Worm (Caenorhabditis elegans) whole organism, L3 larva: Measurements from ENCODE around the gene C10G8.3.
A peak's percentile ranks its signal among the peaks of the same experiment; 100 is the strongest.

Experiments used
- ZK546.5 ChIP-seq: sonication (generic microtip); optimal IDR thresholded peaks from 2 replicates; lab custom pipeline; 2017; ENCODE audit warnings: missing biosample characterization, missing genetic modification characterization
- aly-2 ChIP-seq: fragments of 150-350 bp; optimal IDR thresholded peaks from 2 replicates; lab custom pipeline; 2014; ENCODE audit warnings: missing biosample characterization, missing genetic modification characterization
- ama-1 ChIP-seq: fragments of 150-350 bp; optimal IDR thresholded peaks from 2 replicates; lab custom pipeline; 2018
- ceh-16 ChIP-seq: sonication (generic microtip); optimal IDR thresholded peaks from 2 replicates; lab custom pipeline; 2017; ENCODE audit warnings: missing biosample characterization, missing genetic modification characterization
- ceh-28 ChIP-seq: fragments of 150-350 bp; optimal IDR thresholded peaks from 2 replicates; lab custom pipeline; 2014; ENCODE audit warnings: missing biosample characterization, missing genetic modification reagents, missing genetic modification characterization
- ceh-9 ChIP-seq: sonication (generic microtip); optimal IDR thresholded peaks from 2 replicates; lab custom pipeline; 2018; ENCODE audit warnings: missing biosample characterization, missing genetic modification characterization
- daf-12 ChIP-seq: fragments of 150-350 bp; optimal IDR thresholded peaks from 2 replicates; lab custom pipeline; 2014; ENCODE audit warnings: missing biosample characterization, missing genetic modification reagents, missing genetic modification characterization
- egl-27 ChIP-seq: sonication (generic microtip); optimal IDR thresholded peaks from 4 replicates; lab custom pipeline; 2017; ENCODE audit warnings: missing biosample characterization, missing genetic modification reagents, missing genetic modification characterization
- egl-5 ChIP-seq: fragments of 150-350 bp; optimal IDR thresholded peaks from 2 replicates; lab custom pipeline; 2017; ENCODE audit warnings: missing biosample characterization, missing genetic modification reagents, missing genetic modification characterization, inconsistent platforms
- elt-2 ChIP-seq: sonication (generic microtip); optimal IDR thresholded peaks from 2 replicates; lab custom pipeline; 2016; ENCODE audit warnings: missing genetic modification reagents, mild to moderate bottlenecking, missing genetic modification characterization, missing compliant biosample characterization
- fkh-10 ChIP-seq: sonication (generic microtip); optimal IDR thresholded peaks from 2 replicates; lab custom pipeline; 2017; ENCODE audit warnings: missing biosample characterization, missing genetic modification reagents, missing genetic modification characterization
- fkh-2 ChIP-seq: fragments of 150-350 bp; optimal IDR thresholded peaks from 2 replicates; lab custom pipeline; 2014; ENCODE audit warnings: missing biosample characterization, missing genetic modification reagents, missing genetic modification characterization
- hmg-11 ChIP-seq: sonication (generic microtip); optimal IDR thresholded peaks from 2 replicates; lab custom pipeline; 2016; ENCODE audit warnings: missing genetic modification characterization, missing compliant biosample characterization
- lin-15B ChIP-seq: fragments of 150-350 bp; optimal IDR thresholded peaks from 2 replicates; lab custom pipeline; 2014; ENCODE audit warnings: missing biosample characterization, missing genetic modification characterization
- lin-39 ChIP-seq: fragments of 150-350 bp; optimal IDR thresholded peaks from 2 replicates; lab custom pipeline; 2018; ENCODE audit warnings: missing biosample characterization, missing genetic modification reagents, missing genetic modification characterization
- mdl-1 ChIP-seq: fragments of 150-350 bp; optimal IDR thresholded peaks from 2 replicates; lab custom pipeline; 2014; ENCODE audit warnings: missing biosample characterization, missing genetic modification characterization
- mml-1 ChIP-seq: fragments of 150-350 bp; sonication (generic microtip); optimal IDR thresholded peaks from 3 replicates; lab custom pipeline; 2014; ENCODE audit warnings: missing biosample characterization, missing genetic modification characterization
- nfya-1 ChIP-seq: sonication (generic microtip); optimal IDR thresholded peaks from 2 replicates; lab custom pipeline; 2017; ENCODE audit warnings: missing genetic modification characterization, mild to moderate bottlenecking, missing compliant biosample characterization, antibody characterized with exemption, moderate library complexity; ENCODE audit not compliant: insufficient read depth
- nhr-11 ChIP-seq: fragments of 150-350 bp; optimal IDR thresholded peaks from 2 replicates; lab custom pipeline; 2014; ENCODE audit warnings: missing biosample characterization, missing genetic modification characterization
- nhr-12 ChIP-seq: fragments of 150-350 bp; optimal IDR thresholded peaks from 2 replicates; lab custom pipeline; 2014; ENCODE audit warnings: missing biosample characterization, missing genetic modification characterization
- nhr-23 ChIP-seq: fragments of 150-350 bp; optimal IDR thresholded peaks from 2 replicates; lab custom pipeline; 2014; ENCODE audit warnings: missing biosample characterization, missing genetic modification reagents, missing genetic modification characterization
- nhr-237 ChIP-seq: fragments of 150-350 bp; optimal IDR thresholded peaks from 2 replicates; lab custom pipeline; 2014; ENCODE audit warnings: missing biosample characterization, missing genetic modification characterization
- nhr-25 ChIP-seq: sonication (generic microtip); optimal IDR thresholded peaks from 2 replicates; lab custom pipeline; 2017; ENCODE audit warnings: missing biosample characterization, missing genetic modification characterization
- nhr-28 ChIP-seq: fragments of 150-350 bp; optimal IDR thresholded peaks from 2 replicates; lab custom pipeline; 2014; ENCODE audit warnings: missing biosample characterization, missing genetic modification characterization
- nhr-43 ChIP-seq: sonication (generic microtip); optimal IDR thresholded peaks from 2 replicates; lab custom pipeline; 2016; ENCODE audit warnings: mild to moderate bottlenecking, missing genetic modification characterization, missing compliant biosample characterization; ENCODE audit not compliant: poor library complexity, severe bottlenecking
- nhr-67 ChIP-seq: fragments of 150-350 bp; optimal IDR thresholded peaks from 2 replicates; lab custom pipeline; 2014; ENCODE audit warnings: missing biosample characterization, missing genetic modification characterization
- pha-4 ChIP-seq: fragments of 150-350 bp; optimal IDR thresholded peaks from 2 replicates; lab custom pipeline; 2014; ENCODE audit warnings: missing biosample characterization, missing genetic modification reagents, missing genetic modification characterization
- pqm-1 ChIP-seq: fragments of 150-350 bp; optimal IDR thresholded peaks from 2 replicates; lab custom pipeline; 2017; ENCODE audit warnings: missing biosample characterization, missing genetic modification characterization, inconsistent platforms
- sea-2 ChIP-seq: fragments of 150-350 bp; sonication (generic microtip); optimal IDR thresholded peaks from 4 replicates; lab custom pipeline; 2014; ENCODE audit warnings: missing biosample characterization, missing genetic modification reagents, missing genetic modification characterization
- skn-1 ChIP-seq: fragments of 150-350 bp; optimal IDR thresholded peaks from 2 replicates; lab custom pipeline; 2014; ENCODE audit warnings: missing biosample characterization, missing genetic modification characterization
- snpc-4 ChIP-seq: fragments of 150-350 bp; optimal IDR thresholded peaks from 2 replicates; lab custom pipeline; 2014; ENCODE audit warnings: missing biosample characterization, missing genetic modification characterization
- tbx-2 ChIP-seq: sonication (generic microtip); optimal IDR thresholded peaks from 2 replicates; lab custom pipeline; 2016; ENCODE audit warnings: mild to moderate bottlenecking, missing genetic modification characterization, missing compliant biosample characterization
- unc-39 ChIP-seq: sonication (generic microtip); optimal IDR thresholded peaks from 4 replicates; lab custom pipeline; 2017; ENCODE audit warnings: missing biosample characterization, missing genetic modification characterization
- unc-62 ChIP-seq: fragments of 150-350 bp; sonication (generic microtip); optimal IDR thresholded peaks from 4 replicates; lab custom pipeline; 2014; ENCODE audit warnings: missing biosample characterization, missing genetic modification reagents, missing genetic modification characterization
- zag-1 ChIP-seq: fragments of 150-350 bp; optimal IDR thresholded peaks from 2 replicates; lab custom pipeline; 2014; ENCODE audit warnings: missing biosample characterization, missing genetic modification characterization
- ztf-11 ChIP-seq: fragments of 150-350 bp; optimal IDR thresholded peaks from 2 replicates; lab custom pipeline; 2014; ENCODE audit warnings: missing biosample characterization, missing genetic modification characterization
- ztf-4 ChIP-seq: fragments of 150-350 bp; optimal IDR thresholded peaks from 2 replicates; lab custom pipeline; 2014; ENCODE audit warnings: missing biosample characterization, missing genetic modification characterization

Gene C10G8.3

ce11 chrV:5295940-5296339 lies 16.6 kb upstream of the C10G8.3 start:
- no peak for TF ChIP-seq nhr-11 (tag; lab: Kevin White, UChicago)
- no peak for TF ChIP-seq nhr-25
- TF ChIP-seq nhr-237 (tag; lab: Kevin White, UChicago): no peak
- no peak for TF ChIP-seq pqm-1 (tag; lab: Kevin White, UChicago)
- no peak for TF ChIP-seq ztf-11 (tag; lab: Kevin White, UChicago)
- no peak for TF ChIP-seq hmg-11 (tag; lab: Kevin White, UChicago)
- no peak for TF ChIP-seq aly-2 (tag; lab: Kevin White, UChicago)
- TF ChIP-seq zag-1: no peak
- no peak for TF ChIP-seq nhr-23
- TF ChIP-seq lin-39: peak; percentile 28
- no peak for TF ChIP-seq fkh-10 (GFP tag; lab: Kevin White, UChicago)
- peak; percentile 30 for TF ChIP-seq egl-5
- TF ChIP-seq lin-15B (tag; lab: Kevin White, UChicago): no peak
- no peak for TF ChIP-seq nhr-67 (tag; lab: Kevin White, UChicago)
- TF ChIP-seq elt-2: no peak
- no peak for TF ChIP-seq skn-1 (tag; lab: Kevin White, UChicago)
- TF ChIP-seq fkh-2 (tag; lab: Kevin White, UChicago): no peak
- TF ChIP-seq nfya-1 (tag; lab: Kevin White, UChicago): peak; percentile 34
- TF ChIP-seq ceh-28 (tag; lab: Kevin White, UChicago): no peak
- no peak for TF ChIP-seq ztf-4
- TF ChIP-seq nhr-28 (tag; lab: Kevin White, UChicago): no peak
- no peak for TF ChIP-seq ceh-16

- TF ChIP-seq mdl-1 (tag; lab: Kevin White, UChicago): no peak
- TF ChIP-seq nhr-43 (tag; lab: Kevin White, UChicago): no peak
- no peak for TF ChIP-seq nhr-12 (tag; lab: Kevin White, UChicago)
- TF ChIP-seq skn-1 (tag; lab: Kevin White, UChicago): no peak
- no peak for TF ChIP-seq nhr-67 (tag; lab: Kevin White, UChicago)
- TF ChIP-seq nfya-1 (tag; lab: Kevin White, UChicago): no peak
- TF ChIP-seq lin-39: no peak
- no peak for TF ChIP-seq ceh-16
- TF ChIP-seq ceh-9 (tag; lab: Kevin White, UChicago): no peak
- TF ChIP-seq zag-1: no peak
- no peak for TF ChIP-seq snpc-4
- TF ChIP-seq tbx-2 (tag; lab: Kevin White, UChicago): no peak
- no peak for TF ChIP-seq ZK546.5 (tag; lab: Kevin White, UChicago)
- no peak for TF ChIP-seq ceh-28 (tag; lab: Kevin White, UChicago)
- no peak for TF ChIP-seq daf-12 (tag; lab: Kevin White, UChicago)
- TF ChIP-seq unc-62 (GFP tag; lab: Kevin White, UChicago): no peak
- TF ChIP-seq nhr-11 (tag; lab: Kevin White, UChicago): no peak
- TF ChIP-seq mml-1: no peak
These were observed 14.8 kb upstream of the C10G8.3 start for ce11 chrV:5297740-5298139.

DNA sequence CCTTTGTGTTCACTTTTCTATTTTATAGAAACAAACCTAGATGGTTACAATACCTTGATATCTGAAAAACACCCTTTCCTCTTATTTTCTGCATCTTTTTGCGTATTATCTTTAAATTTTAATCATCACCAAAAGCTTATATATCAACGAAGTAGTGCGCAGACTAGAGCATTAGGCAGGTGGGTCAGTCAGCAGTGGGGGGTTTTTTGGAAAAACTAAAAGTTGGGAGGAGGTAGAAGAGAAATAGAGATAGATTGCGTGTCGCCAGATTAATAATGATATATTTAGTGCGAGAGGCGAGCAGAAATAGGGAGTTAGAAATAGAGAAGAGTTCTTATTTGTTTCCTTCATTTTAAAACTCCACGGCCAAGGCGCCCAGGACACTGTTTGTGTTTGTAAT lies 11.3 kb upstream of the C10G8.3 start:
- TF ChIP-seq pha-4 (tag; lab: Kevin White, UChicago) (peak; percentile 13), mml-1 (no peak)
- TF ChIP-seq, all 47 proteins: peak for 1

- TF ChIP-seq nhr-23 (no peak), elt-2 (no peak), ama-1 (no peak), ztf-4 (no peak), nhr-11 (tag; lab: Kevin White, UChicago) (no peak), fkh-10 (GFP tag; lab: Kevin White, UChicago) (no peak), nhr-237 (tag; lab: Kevin White, UChicago) (no peak), sea-2 (GFP tag; lab: Kevin White, UChicago) (no peak), nhr-25 (no peak), egl-27 (no peak), mdl-1 (tag; lab: Kevin White, UChicago) (no peak)
These were observed 9.2 kb upstream of the C10G8.3 start, which contains the start of gene ncx-2 for ce11 chrV:5303389-5303788. Gene ncx-2, plus strand, starts transcription at chrV:5303689.

DNA sequence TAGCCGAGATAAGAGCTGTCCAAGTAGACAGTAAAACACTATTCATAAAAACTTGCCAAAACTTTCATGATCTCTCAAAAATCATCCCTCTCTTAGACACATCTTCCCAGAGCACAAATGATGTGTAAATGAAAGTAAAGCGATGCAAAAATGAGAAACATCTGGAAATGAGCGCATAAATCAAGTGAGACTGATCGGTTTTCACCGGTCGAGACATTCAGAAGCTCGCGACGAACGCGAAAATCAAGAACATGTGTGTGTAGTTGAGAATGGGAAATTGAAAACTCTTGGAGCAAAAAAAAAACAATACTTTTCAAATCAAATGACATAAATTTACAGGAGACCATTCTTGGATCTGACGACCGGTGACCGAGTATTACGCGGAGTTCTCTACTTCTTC lies 8.2 kb upstream of the C10G8.3 start:
- TF ChIP-seq ceh-16: no peak
- no peak for TF ChIP-seq unc-39 (tag; lab: Kevin White, UChicago)
- TF ChIP-seq nfya-1 (tag; lab: Kevin White, UChicago): no peak
- no peak for TF ChIP-seq nhr-67 (tag; lab: Kevin White, UChicago)
- TF ChIP-seq nhr-28 (tag; lab: Kevin White, UChicago): no peak
